Fruit fly (Drosophila melanogaster) Kc167 (cell line): ENCODE results near the gene Lcp65Af.

Experiments
- Myc ChIP-seq: fragments of >200 bp; optimal IDR thresholded peaks from 2 replicates; lab custom pipeline; 2017; ENCODE audit warnings: missing external identifiers
- Sin3A ChIP-seq: fragments of >200 bp; optimal IDR thresholded peaks from 2 replicates; lab custom pipeline; 2018; ENCODE audit warnings: missing external identifiers
- h ChIP-seq: fragments of >200 bp; optimal IDR thresholded peaks from 3 replicates; lab custom pipeline; 2018; ENCODE audit warnings: missing external identifiers

dm6 chr3L:6097270-6097669, 39.3 kb downstream of the Lcp65Af start, which contains the start of gene Ets65A:
- TF ChIP-seq h (lab: Kevin White, UChicago), result no peak
- TF ChIP-seq Myc (lab: Kevin White, UChicago), result no peak
- no peak for TF ChIP-seq Sin3A (lab: Kevin White, UChicago)
